Fruit fly (Drosophila melanogaster): ENCODE data around the gene CG14089.

CG14089 gene

DNA sequence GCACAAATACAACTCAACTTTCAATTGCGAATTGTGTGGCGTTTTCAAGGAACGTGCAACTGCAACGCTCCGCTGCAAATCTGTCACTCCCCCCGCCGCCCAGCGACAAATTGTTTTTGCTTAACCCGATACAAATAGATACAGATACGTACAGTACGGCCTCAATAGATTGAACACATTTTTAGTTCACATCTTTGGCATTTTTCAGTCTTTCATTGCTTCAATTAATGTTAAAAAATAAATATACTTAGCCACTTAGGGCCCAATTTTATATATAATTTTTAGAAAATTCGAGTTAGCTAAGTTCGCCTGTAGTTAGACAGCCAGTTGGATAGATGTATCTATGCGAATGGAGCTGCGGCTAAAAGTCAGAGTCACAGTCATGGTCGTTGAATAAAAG is 45.4 kb upstream of the CG14089 start (continued):
- TF ChIP-seq vvl (GFP tag; IDR thresholded peaks at IDR 0.05) (0 out of 2 replicates have a peak, but pooled peaks have one; percentile 32), fd96Cb (tag; optimal IDR thresholded peaks at IDR 0.05) (peak; percentile 6), unpg (GFP tag; optimal IDR thresholded peaks at IDR 0.05) (peak; percentile 42), CG14050 (GFP tag; IDR thresholded peaks at IDR 0.05) (0 out of 3 replicates have a peak, but pooled peaks have one; percentile 19), gce (GFP tag; IDR thresholded peaks at IDR 0.05) (0 out of 3 replicates have a peak, but pooled peaks have one; percentile 19), CG6689 (GFP tag; IDR thresholded peaks at IDR 0.05) (peak; percentile 45; the same call in 1 of the 2 replicates), CG16815 (GFP tag; optimal IDR thresholded peaks at IDR 0.05) (peak; percentile 4), dpn (GFP tag; optimal IDR thresholded peaks at IDR 0.05) (peak in 1 of 2 experiments; percentile 5), Oli (tag; optimal IDR thresholded peaks at IDR 0.05) (peak; percentile 45), luna (GFP tag; optimal IDR thresholded peaks at IDR 0.05) (no peak), CG8388 (GFP tag; optimal IDR thresholded peaks at IDR 0.05) (peak; percentile 13), zfh1 (GFP tag; IDR thresholded peaks at IDR 0.05) (peak; percentile 26; the same call in 1 of the 3 replicates), Ptx1 (GFP tag; IDR thresholded peaks at IDR 0.05) (0 out of 2 replicates have a peak, but pooled peaks have one; percentile 39), Dbx (GFP tag; IDR thresholded peaks at IDR 0.05) (no peak), CG13424 (tag; optimal IDR thresholded peaks at IDR 0.05) (peak; percentile 26), so (GFP tag; IDR thresholded peaks at IDR 0.05) (0 out of 3 replicates have a peak, but pooled peaks have one; percentile 33), NFAT (GFP tag; IDR thresholded peaks at IDR 0.05) (no peak), CG9817 (tag; optimal IDR thresholded peaks at IDR 0.05) (peak; percentile 12), CG2889 (GFP tag; IDR thresholded peaks at IDR 0.05) (0 out of 3 replicates have a peak, but pooled peaks have one; percentile 8), ind (GFP tag; optimal IDR thresholded peaks at IDR 0.05) (peak; percentile 24), Dll (GFP tag; IDR thresholded peaks at IDR 0.05; ENCODE audit: partially characterized antibody) (no peak), CG17359 (tag; optimal IDR thresholded peaks at IDR 0.05) (peak; percentile 13), Sox102F (GFP tag; optimal IDR thresholded peaks at IDR 0.05) (peak; percentile 58), CG2120 (GFP tag; optimal IDR thresholded peaks at IDR 0.05) (peak; percentile 17), CG17361 (GFP tag; IDR thresholded peaks at IDR 0.05) (0 out of 3 replicates have a peak, but pooled peaks have one; percentile 20), Xbp1 (GFP tag; optimal IDR thresholded peaks at IDR 0.05) (peak; percentile 2), Gug (GFP tag; IDR thresholded peaks at IDR 0.05) (peak; percentile 16; the same call in 1 of the 4 replicates), Blimp-1 (GFP tag; optimal IDR thresholded peaks at IDR 0.05) (peak; percentile 30), CG4707 (GFP tag; optimal IDR thresholded peaks at IDR 0.05) (no peak), CG7372 (GFP tag; IDR thresholded peaks at IDR 0.05) (no peak), prd (optimal IDR thresholded peaks at IDR 0.05) (no peak), prd (GFP tag; IDR thresholded peaks at IDR 0.05) (peak; percentile 66), lab (GFP tag; optimal IDR thresholded peaks at IDR 0.05) (peak; percentile 16), ci (GFP tag; IDR thresholded peaks at IDR 0.05) (0 out of 3 replicates have a peak, but pooled peaks have one; percentile 51), gem (tag; optimal IDR thresholded peaks at IDR 0.05) (peak; percentile 55), Drgx (GFP tag; IDR thresholded peaks at IDR 0.05) (peak; percentile 79), dysf (GFP tag; IDR thresholded peaks at IDR 0.05) (0 out of 3 replicates have a peak, but pooled peaks have one; percentile 36), Aef1 (GFP tag; IDR thresholded peaks at IDR 0.05) (peak; percentile 38; the same call in 2 of the 3 replicates), pnt (GFP tag; optimal IDR thresholded peaks at IDR 0.05) (no peak), CG7839 (tag; optimal IDR thresholded peaks at IDR 0.05) (peak; percentile 29), CG10366 (GFP tag; IDR thresholded peaks at IDR 0.05) (peak; percentile 48), phol (tag; optimal IDR thresholded peaks at IDR 0.05) (peak; percentile 16), tgo (GFP tag; IDR thresholded peaks at IDR 0.05) (peak; percentile 32; the same call in 2 of the 3 replicates), D (optimal IDR thresholded peaks at IDR 0.05) (no peak), D (GFP tag; optimal IDR thresholded peaks at IDR 0.05) (no peak), CG5953 (GFP tag; IDR thresholded peaks at IDR 0.05) (0 out of 2 replicates have a peak, but pooled peaks have one; percentile 32), Ets65A (GFP tag) (peak; percentile 91), toy (GFP tag; IDR thresholded peaks at IDR 0.05) (no peak), Hr3 (GFP tag; optimal IDR thresholded peaks at IDR 0.05) (no peak), dmrt99B (tag; optimal IDR thresholded peaks at IDR 0.05) (peak; percentile 48), grau (tag; optimal IDR thresholded peaks at IDR 0.05) (peak; percentile 68)
